Worm (Caenorhabditis elegans) whole organism, late embryonic: ENCODE results near the gene srx-44.
A peak's percentile ranks its signal among the peaks of the same experiment; 100 is the strongest.

ENCODE experiments used
- C08G9.2 ChIP-seq: sonication (generic microtip); optimal IDR thresholded peaks from 2 replicates; lab custom pipeline; 2016; ENCODE audit warnings: mild to moderate bottlenecking, missing genetic modification characterization, moderate library complexity, missing compliant biosample characterization
- K02D7.2 ChIP-seq: sonication (generic microtip); optimal IDR thresholded peaks from 2 replicates; lab custom pipeline; 2017; ENCODE audit warnings: mild to moderate bottlenecking, missing genetic modification characterization, missing compliant biosample characterization
- Y22D7AL.16 ChIP-seq: sonication (generic microtip); optimal IDR thresholded peaks from 2 replicates; lab custom pipeline; 2016; ENCODE audit warnings: missing genetic modification characterization, missing compliant biosample characterization
- ama-1 ChIP-seq: fragments of 150-350 bp; optimal IDR thresholded peaks from 2 replicates; lab custom pipeline; 2014
- ceh-14 ChIP-seq: sonication (generic microtip); optimal IDR thresholded peaks from 2 replicates; lab custom pipeline; 2016; ENCODE audit warnings: missing genotype, missing genetic modification characterization, missing compliant biosample characterization
- ceh-18 ChIP-seq: sonication (generic microtip); optimal IDR thresholded peaks from 2 replicates; lab custom pipeline; 2016; ENCODE audit warnings: missing genetic modification characterization, missing compliant biosample characterization
- ceh-19 ChIP-seq: fragments of 200-800 bp; sonication (Bioruptor generic); optimal IDR thresholded peaks from 2 replicates; lab custom pipeline; 2018; ENCODE audit warnings: mild to moderate bottlenecking, missing genetic modification characterization, missing compliant biosample characterization
- ceh-30 ChIP-seq: fragments of 150-350 bp; optimal IDR thresholded peaks from 2 replicates; lab custom pipeline; 2014; ENCODE audit warnings: missing biosample characterization, missing genetic modification characterization
- ceh-48 ChIP-seq: sonication (generic microtip); optimal IDR thresholded peaks from 2 replicates; lab custom pipeline; 2016; ENCODE audit warnings: missing genetic modification characterization, inconsistent platforms, missing compliant biosample characterization
- ceh-6 ChIP-seq: fragments of 200-800 bp; sonication (Bioruptor generic); optimal IDR thresholded peaks from 2 replicates; lab custom pipeline; 2018; ENCODE audit warnings: mild to moderate bottlenecking, missing genetic modification characterization, missing compliant biosample characterization
- ceh-9 ChIP-seq: sonication (generic microtip); optimal IDR thresholded peaks from 2 replicates; lab custom pipeline; 2016; ENCODE audit warnings: mild to moderate bottlenecking, missing genetic modification characterization, inconsistent platforms, missing compliant biosample characterization
- che-1 ChIP-seq: sonication (generic microtip); optimal IDR thresholded peaks from 2 replicates; lab custom pipeline; 2016; ENCODE audit warnings: mild to moderate bottlenecking, missing genetic modification characterization, missing compliant biosample characterization
- dmd-4 ChIP-seq: sonication (generic microtip); optimal IDR thresholded peaks from 2 replicates; lab custom pipeline; 2016; ENCODE audit warnings: borderline replicate concordance, missing genetic modification characterization, missing compliant biosample characterization
- fax-1 ChIP-seq: sonication (generic microtip); optimal IDR thresholded peaks from 2 replicates; lab custom pipeline; 2016; ENCODE audit warnings: missing genotype, missing genetic modification characterization, missing compliant biosample characterization
- fkh-10 ChIP-seq: fragments of 150-350 bp; optimal IDR thresholded peaks from 2 replicates; lab custom pipeline; 2014; ENCODE audit warnings: missing biosample characterization, missing genetic modification reagents, missing genetic modification characterization
- fkh-6 ChIP-seq: sonication (generic microtip); optimal IDR thresholded peaks from 2 replicates; lab custom pipeline; 2016; ENCODE audit warnings: missing genetic modification characterization, missing compliant biosample characterization
- hlh-15 ChIP-seq: sonication (generic microtip); optimal IDR thresholded peaks from 2 replicates; lab custom pipeline; 2016; ENCODE audit warnings: missing genetic modification characterization, missing compliant biosample characterization
- hlh-30 ChIP-seq: sonication (generic microtip); optimal IDR thresholded peaks from 2 replicates; lab custom pipeline; 2017; ENCODE audit warnings: antibody characterized with exemption, missing genetic modification characterization, missing compliant biosample characterization; ENCODE audit not compliant: insufficient read depth
- hlh-8 ChIP-seq: sonication (generic microtip); optimal IDR thresholded peaks from 2 replicates; lab custom pipeline; 2016; ENCODE audit warnings: missing genotype, missing genetic modification characterization, missing compliant biosample characterization
- lim-6 ChIP-seq: sonication (generic microtip); optimal IDR thresholded peaks from 2 replicates; lab custom pipeline; 2016; ENCODE audit warnings: missing genetic modification characterization, missing compliant biosample characterization
- lin-11 ChIP-seq: fragments of 200-800 bp; sonication (Bioruptor generic); optimal IDR thresholded peaks from 2 replicates; lab custom pipeline; 2018; ENCODE audit warnings: mild to moderate bottlenecking, missing genetic modification characterization, missing compliant biosample characterization
- madf-2 ChIP-seq: sonication (generic microtip); optimal IDR thresholded peaks from 2 replicates; lab custom pipeline; 2017; ENCODE audit warnings: missing genetic modification characterization, missing compliant biosample characterization
- mec-3 ChIP-seq: sonication (generic microtip); optimal IDR thresholded peaks from 2 replicates; lab custom pipeline; 2016; ENCODE audit warnings: borderline replicate concordance, missing genetic modification characterization, missing compliant biosample characterization
- nhr-232 ChIP-seq: sonication (generic microtip); optimal IDR thresholded peaks from 2 replicates; lab custom pipeline; 2016; ENCODE audit warnings: missing genetic modification characterization, missing compliant biosample characterization
- npax-4 ChIP-seq: sonication (generic microtip); optimal IDR thresholded peaks from 2 replicates; lab custom pipeline; 2016; ENCODE audit warnings: missing genetic modification characterization, missing compliant biosample characterization
- odd-2 ChIP-seq: sonication (generic microtip); optimal IDR thresholded peaks from 2 replicates; lab custom pipeline; 2017; ENCODE audit warnings: antibody characterized with exemption, mild to moderate bottlenecking, missing genetic modification characterization, missing compliant biosample characterization
- pat-9 ChIP-seq: fragments of 200-800 bp; sonication (Bioruptor generic); optimal IDR thresholded peaks from 2 replicates; lab custom pipeline; 2018; ENCODE audit warnings: mild to moderate bottlenecking, missing genetic modification characterization, moderate library complexity, missing compliant biosample characterization
- pros-1 ChIP-seq: fragments of 150-350 bp; optimal IDR thresholded peaks from 2 replicates; lab custom pipeline; 2014; ENCODE audit warnings: missing biosample characterization, missing genetic modification reagents, missing genetic modification characterization
- rnt-1 ChIP-seq: sonication (generic microtip); optimal IDR thresholded peaks from 2 replicates; lab custom pipeline; 2016; ENCODE audit warnings: missing genetic modification characterization, missing compliant biosample characterization
- sox-4 ChIP-seq: sonication (generic microtip); optimal IDR thresholded peaks from 2 replicates; lab custom pipeline; 2017; ENCODE audit warnings: mild to moderate bottlenecking, missing genetic modification characterization, inconsistent platforms, missing compliant biosample characterization
- tbx-2 ChIP-seq: sonication (generic microtip); optimal IDR thresholded peaks from 2 replicates; lab custom pipeline; 2016; ENCODE audit warnings: missing genetic modification characterization, missing compliant biosample characterization
- tbx-7 ChIP-seq: sonication (generic microtip); optimal IDR thresholded peaks from 2 replicates; lab custom pipeline; 2016; ENCODE audit warnings: missing genotype, missing genetic modification characterization, missing compliant biosample characterization
- unc-86 ChIP-seq: sonication (generic microtip); optimal IDR thresholded peaks from 2 replicates; lab custom pipeline; 2016; ENCODE audit warnings: missing genetic modification characterization, missing compliant biosample characterization
- zip-5 ChIP-seq: sonication (generic microtip); optimal IDR thresholded peaks from 2 replicates; lab custom pipeline; 2016; ENCODE audit warnings: missing genetic modification characterization, missing compliant biosample characterization
- ztf-16 ChIP-seq: sonication (generic microtip); optimal IDR thresholded peaks from 2 replicates; lab custom pipeline; 2017; ENCODE audit warnings: missing genetic modification characterization, missing compliant biosample characterization

Gene srx-44

ce11 chrV:16000433-16000832, 19.7 kb upstream of the srx-44 start, which contains the start of gene nhr-50:
Gene nhr-50 (minus strand): TSS chrV:16000631.
- TF ChIP-seq hlh-30 (tag; lab: Kevin White, UChicago) (peak; percentile 15), ceh-48 (tag; lab: Kevin White, UChicago) (no peak)

- TF ChIP-seq unc-86 (tag; lab: Kevin White, UChicago) (no peak), pat-9 (tag; lab: Kevin White, UChicago) (no peak), hlh-15 (tag; lab: Kevin White, UChicago) (no peak), che-1 (no peak), fkh-6 (no peak), zip-5 (tag; lab: Kevin White, UChicago) (no peak), ceh-14 (no peak), Y22D7AL.16 (tag; lab: Kevin White, UChicago) (no peak)
Observed at ce11 chrV:16002288-16002687, 17.9 kb upstream of the srx-44 start, which contains the start of gene nhr-63. Gene nhr-63 (plus strand): TSS chrV:16002588.

ce11 chrV:16007505-16007904, 12.6 kb upstream of the srx-44 start, which contains the start of gene str-231:
Gene str-231 (minus strand): TSS chrV:16007605.
- TF ChIP-seq Y22D7AL.16 (tag; lab: Kevin White, UChicago) (no peak), ama-1 (lab: Kevin White, UChicago) (no peak), nhr-232 (tag; lab: Kevin White, UChicago) (no peak), che-1 (no peak), C08G9.2 (tag; lab: Kevin White, UChicago) (no peak), npax-4 (tag; lab: Kevin White, UChicago) (no peak), mec-3 (no peak), ceh-19 (GFP tag; lab: Kevin White, UChicago) (no peak), dmd-4 (tag; lab: Kevin White, UChicago) (no peak), fkh-6 (no peak), hlh-8 (tag; lab: Kevin White, UChicago) (no peak), lin-11 (tag; lab: Kevin White, UChicago) (no peak), fkh-10 (GFP tag; lab: Kevin White, UChicago) (no peak), pros-1 (no peak), fax-1 (tag; lab: Kevin White, UChicago) (no peak), K02D7.2 (tag; lab: Kevin White, UChicago) (no peak), ceh-48 (tag; lab: Kevin White, UChicago) (no peak), ceh-9 (tag; lab: Kevin White, UChicago) (no peak)
- TF ChIP-seq, all 69 proteins: peak for 0

DNA sequence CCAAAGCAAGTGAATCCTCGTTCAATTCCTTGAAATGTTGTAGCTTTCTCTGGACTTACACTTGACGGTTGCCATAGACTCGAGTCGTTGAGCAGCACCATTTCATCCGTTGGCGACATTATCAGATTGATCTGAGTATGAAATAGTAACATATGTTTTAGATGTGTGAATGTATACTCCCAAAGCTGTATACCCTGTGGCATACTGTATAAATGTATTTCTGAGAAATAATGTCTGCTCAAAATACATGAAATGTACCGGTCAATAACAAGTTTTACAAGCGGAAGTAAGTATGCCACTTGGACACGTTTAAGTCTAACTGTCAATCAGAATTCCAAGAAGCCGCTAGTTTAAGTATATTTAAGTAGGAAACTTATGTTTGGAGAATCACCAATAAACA, 10.6 kb upstream of the srx-44 start, which contains the start of gene str-233:
str-233 (minus strand) TSS at position 101 of the 400 bp plus-strand sequence.
- TF ChIP-seq odd-2 (tag; lab: Kevin White, UChicago) (no peak), npax-4 (tag; lab: Kevin White, UChicago) (no peak), ceh-14 (no peak), ceh-6 (GFP tag; lab: Kevin White, UChicago) (no peak), ama-1 (lab: Kevin White, UChicago) (no peak), sox-4 (tag; lab: Kevin White, UChicago) (no peak), unc-86 (tag; lab: Kevin White, UChicago) (no peak), tbx-2 (tag; lab: Kevin White, UChicago) (no peak), rnt-1 (tag; lab: Kevin White, UChicago) (no peak), mec-3 (no peak), fkh-10 (GFP tag; lab: Kevin White, UChicago) (no peak), ceh-18 (tag; lab: Kevin White, UChicago) (no peak), tbx-7 (tag; lab: Kevin White, UChicago) (no peak), ztf-16 (no peak), ceh-30 (tag; lab: Kevin White, UChicago) (no peak), madf-2 (no peak), lim-6 (tag; lab: Kevin White, UChicago) (no peak)
